Worm (Caenorhabditis elegans) whole organism, young adult: ENCODE measurements around the gene K03A11.1.

Source experiments
- bed-2 ChIP-seq: fragments of 200-800 bp; sonication (Bioruptor generic); IDR thresholded peaks from 2 replicates; pipeline ENCODE4 v1.3.6; 2022; ENCODE audit warnings: missing genetic modification reagents, missing genetic modification characterization, missing compliant biosample characterization
- dox-1 ChIP-seq: fragments of 200-800 bp; sonication (Bioruptor generic); IDR thresholded peaks from 2 replicates; pipeline ENCODE4 v1.3.6; 2022; ENCODE audit warnings: missing genetic modification reagents, missing genetic modification characterization, missing compliant biosample characterization
- egrh-3 ChIP-seq: fragments of 200-800 bp; sonication (Bioruptor generic); IDR thresholded peaks from 2 replicates; pipeline ENCODE4 v1.3.6; 2022; ENCODE audit warnings: missing genetic modification reagents, missing genetic modification characterization, missing compliant biosample characterization
- lsl-1 ChIP-seq: fragments of 200-800 bp; sonication (Bioruptor generic); optimal IDR thresholded peaks from 2 replicates; lab custom pipeline; 2018; ENCODE audit warnings: mild to moderate bottlenecking, missing genetic modification characterization, moderate library complexity, missing compliant biosample characterization
- rcor-1 ChIP-seq: fragments of 200-800 bp; sonication (Bioruptor generic); IDR thresholded peaks from 2 replicates; pipeline ENCODE4 v1.3.6; 2022; ENCODE audit warnings: missing genetic modification reagents, missing genetic modification characterization, missing compliant biosample characterization
- snpc-4 ChIP-seq, 5 experiments: fragments of 150-350 bp in 1 of 5; sonication (generic microtip) in 4 of 5; optimal IDR thresholded peaks; 2 replicates each; lab custom pipeline; 2014 to 2018; ENCODE audit warnings: missing genetic modification characterization in 5 of 5, missing biosample characterization in 3 of 5, antibody characterized with exemption in 2 of 5, mild to moderate bottlenecking in 2 of 5, missing compliant biosample characterization in 2 of 5, missing genotype in 2 of 5, moderate library complexity in 2 of 5, missing genetic modification reagents in 1 of 5
- somi-1 ChIP-seq: fragments of 200-800 bp; sonication (Bioruptor generic); optimal IDR thresholded peaks from 2 replicates; lab custom pipeline; 2018; ENCODE audit warnings: mild to moderate bottlenecking, missing genetic modification characterization, missing compliant biosample characterization
- unc-62 ChIP-seq: fragments of 150-350 bp; optimal IDR thresholded peaks from 2 replicates; lab custom pipeline; 2014; ENCODE audit warnings: missing biosample characterization, missing genetic modification reagents, missing genetic modification characterization
- ztf-26 ChIP-seq: sonication (generic microtip); optimal IDR thresholded peaks from 2 replicates; lab custom pipeline; 2017; ENCODE audit warnings: missing genetic modification characterization, missing compliant biosample characterization

DNA sequence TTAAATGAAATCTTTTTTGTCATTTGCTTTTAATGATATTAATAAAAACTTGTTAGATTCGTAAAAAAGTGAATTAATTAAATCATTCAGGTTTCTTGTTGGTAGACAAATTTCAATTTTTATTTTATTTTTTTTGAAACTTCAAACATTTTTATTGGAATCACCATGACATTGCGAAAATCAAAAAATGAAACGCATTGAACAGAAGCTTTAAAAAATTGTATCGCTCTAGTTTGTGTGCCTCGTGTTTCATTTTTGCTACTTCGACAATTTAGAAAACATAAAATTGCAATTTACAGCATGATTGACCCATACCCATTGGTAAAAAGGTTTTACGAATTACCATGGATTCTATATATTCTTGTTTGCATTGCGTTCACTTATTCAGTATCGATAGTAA lies 32.8 kb downstream of the K03A11.1 start, which contains the start of gene R03G8.1:
- no peak for TF ChIP-seq bed-2 (GFP tag; lab: Robert Waterston, UW)
- TF ChIP-seq unc-62 = no peak
- no peak for TF ChIP-seq lsl-1
- TF ChIP-seq rcor-1 (GFP tag; lab: Robert Waterston, UW) = no peak
- TF ChIP-seq ztf-26 (tag; lab: Kevin White, UChicago) = no peak
- no peak for TF ChIP-seq snpc-4 (GFP tag; optimal IDR thresholded peaks at IDR 0.05; lab: Kevin White, UChicago)
- no peak for TF ChIP-seq snpc-4 (tag; optimal IDR thresholded peaks at IDR 0.05; lab: Kevin White, UChicago)
- TF ChIP-seq egrh-3 = no peak
- TF ChIP-seq dox-1 = no peak
- TF ChIP-seq somi-1 (GFP tag; lab: Kevin White, UChicago) = no peak
